Worm (Caenorhabditis elegans): ENCODE measurements around the gene col-14.

- TF ChIP-seq pag-3 (tag; optimal IDR thresholded peaks at IDR 0.05; ENCODE audit: borderline replicate concordance, insufficient read depth) (no peak), nhr-77 (tag; optimal IDR thresholded peaks at IDR 0.05) (no peak), mdl-1 (tag; optimal IDR thresholded peaks at IDR 0.05) (no peak), ceh-82 (tag; optimal IDR thresholded peaks at IDR 0.05) (no peak), lir-3 (tag; optimal IDR thresholded peaks at IDR 0.05; ENCODE audit: poor library complexity) (no peak), tlp-1 (tag; optimal IDR thresholded peaks at IDR 0.05) (no peak), dpl-1 (GFP tag; optimal IDR thresholded peaks at IDR 0.05) (no peak), ama-1 (optimal IDR thresholded peaks at IDR 0.05) (no peak), nhr-76 (tag; optimal IDR thresholded peaks at IDR 0.05) (no peak), sptf-1 (tag; optimal IDR thresholded peaks at IDR 0.05) (no peak)
These were observed 47.1 kb downstream of the col-14 start for ce11 chrIV:7800338-7800737.
